Worm (Caenorhabditis elegans) whole organism, young adult: ENCODE results near the gene K12H4.7.

Source experiments
- C17E4.6 ChIP-seq: fragments of 200-800 bp; sonication (Bioruptor generic); IDR thresholded peaks from 2 replicates; pipeline ENCODE4 v1.3.6; 2022; ENCODE audit warnings: missing genetic modification reagents, missing genetic modification characterization, missing compliant biosample characterization
- D2030.7 ChIP-seq: fragments of 200-800 bp; sonication (Bioruptor generic); IDR thresholded peaks from 2 replicates; pipeline ENCODE4 v1.3.6; 2022; ENCODE audit warnings: missing genetic modification reagents, missing genetic modification characterization, missing compliant biosample characterization
- F10E7.11 ChIP-seq: sonication (generic microtip); optimal IDR thresholded peaks from 2 replicates; lab custom pipeline; 2017; ENCODE audit warnings: mild to moderate bottlenecking, missing genetic modification characterization, moderate library complexity, missing compliant biosample characterization
- F22D6.2 ChIP-seq: sonication (generic microtip); optimal IDR thresholded peaks from 2 replicates; lab custom pipeline; 2016; ENCODE audit warnings: mild to moderate bottlenecking, missing genetic modification characterization, missing compliant biosample characterization
- F49E8.2 ChIP-seq: sonication (generic microtip); optimal IDR thresholded peaks from 3 replicates; lab custom pipeline; 2017; ENCODE audit warnings: missing genetic modification characterization, mild to moderate bottlenecking, missing compliant biosample characterization, antibody characterized with exemption, moderate library complexity; ENCODE audit not compliant: insufficient read depth
- T07F8.4 ChIP-seq: sonication (generic microtip); optimal IDR thresholded peaks from 2 replicates; lab custom pipeline; 2016; ENCODE audit warnings: mild to moderate bottlenecking, missing genetic modification characterization, moderate library complexity, missing compliant biosample characterization
- akir-1 ChIP-seq: fragments of 200-800 bp; sonication (Bioruptor generic); optimal IDR thresholded peaks from 2 replicates; lab custom pipeline; 2018; ENCODE audit warnings: mild to moderate bottlenecking, missing genetic modification characterization, moderate library complexity, missing compliant biosample characterization
- aptf-2 ChIP-seq: fragments of 200-800 bp; sonication (Bioruptor generic); conservative IDR thresholded peaks from 2 replicates; pipeline ENCODE4 v1.3.6; 2022; ENCODE audit warnings: missing genetic modification reagents, missing genetic modification characterization, missing compliant biosample characterization
- aptf-3 ChIP-seq: fragments of 200-800 bp; sonication (Bioruptor generic); IDR thresholded peaks from 2 replicates; pipeline ENCODE4 v1.3.6; 2022; ENCODE audit warnings: missing genetic modification characterization, missing compliant biosample characterization
- ccch-3 ChIP-seq: fragments of 200-800 bp; sonication (Bioruptor generic); optimal IDR thresholded peaks from 2 replicates; lab custom pipeline; 2018; ENCODE audit warnings: mild to moderate bottlenecking, missing genetic modification characterization, missing compliant biosample characterization
- ceh-40 ChIP-seq: fragments of 200-800 bp; sonication (Bioruptor generic); IDR thresholded peaks from 2 replicates; pipeline ENCODE4 v1.3.6; 2022; ENCODE audit warnings: missing genetic modification characterization, missing compliant biosample characterization
- chd-7 ChIP-seq: sonication (generic microtip); optimal IDR thresholded peaks from 2 replicates; lab custom pipeline; 2016; ENCODE audit warnings: mild to moderate bottlenecking, missing genetic modification characterization, moderate library complexity, missing compliant biosample characterization
- efl-1 ChIP-seq: fragments of 150-350 bp; optimal IDR thresholded peaks from 2 replicates; lab custom pipeline; 2014; ENCODE audit warnings: missing biosample characterization, missing genetic modification reagents, missing genetic modification characterization
- egl-18 ChIP-seq: fragments of 200-800 bp; sonication (Bioruptor generic); IDR thresholded peaks from 2 replicates; pipeline ENCODE4 v1.3.6; 2022; ENCODE audit warnings: missing genetic modification reagents, missing genetic modification characterization, missing compliant biosample characterization
- ekl-4 ChIP-seq: fragments of 200-800 bp; sonication (Bioruptor generic); IDR thresholded peaks from 2 replicates; pipeline ENCODE4 v1.3.6; 2022; ENCODE audit warnings: missing genetic modification reagents, missing genetic modification characterization, missing compliant biosample characterization
- him-1 ChIP-seq: sonication (generic microtip); optimal IDR thresholded peaks from 2 replicates; lab custom pipeline; 2016; ENCODE audit warnings: missing genotype, missing genetic modification reagents, missing genetic modification characterization, missing compliant biosample characterization
- hlh-26 ChIP-seq: fragments of 200-800 bp; sonication (Bioruptor generic); conservative IDR thresholded peaks from 2 replicates; pipeline ENCODE4 v1.3.6; 2022; ENCODE audit warnings: missing genetic modification reagents, missing genetic modification characterization, missing compliant biosample characterization
- hmg-20 ChIP-seq: fragments of 200-800 bp; sonication (Bioruptor generic); IDR thresholded peaks from 2 replicates; pipeline ENCODE4 v1.3.6; 2022; ENCODE audit warnings: missing genetic modification reagents, missing genetic modification characterization, missing compliant biosample characterization
- lin-26 ChIP-seq: fragments of 200-800 bp; sonication (Bioruptor generic); IDR thresholded peaks from 2 replicates; pipeline ENCODE4 v1.3.6; 2022; ENCODE audit warnings: missing genetic modification reagents, missing genetic modification characterization, missing compliant biosample characterization
- lin-54 ChIP-seq: fragments of 200-800 bp; sonication (Bioruptor generic); optimal IDR thresholded peaks from 2 replicates; lab custom pipeline; 2018; ENCODE audit warnings: mild to moderate bottlenecking, missing genetic modification characterization, missing compliant biosample characterization
- mxl-1 ChIP-seq: sonication (generic microtip); optimal IDR thresholded peaks from 2 replicates; lab custom pipeline; 2016; ENCODE audit warnings: missing genetic modification characterization, missing compliant biosample characterization
- nfyb-1 ChIP-seq: fragments of 200-800 bp; sonication (Bioruptor generic); IDR thresholded peaks from 2 replicates; pipeline ENCODE4 v1.3.6; 2022; ENCODE audit warnings: missing genetic modification reagents, missing genetic modification characterization, missing compliant biosample characterization
- nhr-179 ChIP-seq: sonication (generic microtip); optimal IDR thresholded peaks from 2 replicates; lab custom pipeline; 2016; ENCODE audit warnings: mild to moderate bottlenecking, missing genetic modification characterization, missing compliant biosample characterization
- nhr-27 ChIP-seq: fragments of 200-800 bp; sonication (Bioruptor generic); optimal IDR thresholded peaks from 2 replicates; lab custom pipeline; 2018; ENCODE audit warnings: mild to moderate bottlenecking, missing genetic modification characterization, moderate library complexity, missing compliant biosample characterization
- rcor-1 ChIP-seq: fragments of 200-800 bp; sonication (Bioruptor generic); IDR thresholded peaks from 2 replicates; pipeline ENCODE4 v1.3.6; 2022; ENCODE audit warnings: missing genetic modification reagents, missing genetic modification characterization, missing compliant biosample characterization
- repo-1 ChIP-seq: sonication (generic microtip); optimal IDR thresholded peaks from 2 replicates; lab custom pipeline; 2017; ENCODE audit warnings: mild to moderate bottlenecking, missing genetic modification characterization, missing compliant biosample characterization
- rpc-1 ChIP-seq, 2 experiments: fragments of 150-350 bp in 1 of 2; sonication (generic microtip) in 1 of 2; optimal IDR thresholded peaks; 2 replicates each; lab custom pipeline; 2014 to 2018; ENCODE audit warnings: missing biosample characterization in 1 of 2, missing genetic modification characterization in 1 of 2, missing genetic modification reagents in 1 of 2, missing genotype in 1 of 2
- sdz-38 ChIP-seq: sonication (generic microtip); optimal IDR thresholded peaks from 2 replicates; lab custom pipeline; 2016; ENCODE audit warnings: missing genotype, missing genetic modification characterization, missing compliant biosample characterization
- snpc-3.4 ChIP-seq: sonication (generic microtip); optimal IDR thresholded peaks from 2 replicates; lab custom pipeline; 2017; ENCODE audit warnings: missing genetic modification characterization, mild to moderate bottlenecking, missing compliant biosample characterization, antibody characterized with exemption, moderate library complexity, missing genotype, missing genetic modification reagents
- snpc-4 ChIP-seq, 5 experiments: fragments of 150-350 bp in 1 of 5; sonication (generic microtip) in 4 of 5; optimal IDR thresholded peaks; 2 replicates each; lab custom pipeline; 2014 to 2018; ENCODE audit warnings: missing genetic modification characterization in 5 of 5, missing biosample characterization in 3 of 5, antibody characterized with exemption in 2 of 5, mild to moderate bottlenecking in 2 of 5, missing compliant biosample characterization in 2 of 5, missing genotype in 2 of 5, moderate library complexity in 2 of 5, missing genetic modification reagents in 1 of 5
- sptf-2 ChIP-seq: fragments of 200-800 bp; sonication (Bioruptor generic); optimal IDR thresholded peaks from 2 replicates; lab custom pipeline; 2018; ENCODE audit warnings: mild to moderate bottlenecking, missing genetic modification characterization, missing compliant biosample characterization
- tlf-1 ChIP-seq: fragments of 200-800 bp; sonication (Bioruptor generic); optimal IDR thresholded peaks from 2 replicates; lab custom pipeline; 2018; ENCODE audit warnings: mild to moderate bottlenecking, missing genetic modification characterization, missing compliant biosample characterization
- unc-130 ChIP-seq: sonication (generic microtip); optimal IDR thresholded peaks from 2 replicates; lab custom pipeline; 2016; ENCODE audit warnings: missing genetic modification reagents, missing genetic modification characterization, missing compliant biosample characterization
- zfh-2 ChIP-seq: fragments of 200-800 bp; sonication (Bioruptor generic); conservative IDR thresholded peaks from 2 replicates; pipeline ENCODE4 v1.3.6; 2022; ENCODE audit warnings: missing genetic modification reagents, missing genetic modification characterization, missing compliant biosample characterization
- ztf-3 ChIP-seq: fragments of 200-800 bp; sonication (Bioruptor generic); optimal IDR thresholded peaks from 2 replicates; lab custom pipeline; 2018; ENCODE audit warnings: mild to moderate bottlenecking, missing genetic modification characterization, missing compliant biosample characterization
- ztf-6 ChIP-seq: fragments of 200-800 bp; sonication (Bioruptor generic); IDR thresholded peaks from 2 replicates; pipeline ENCODE4 v1.3.6; 2022; ENCODE audit warnings: missing genetic modification reagents, missing genetic modification characterization, missing compliant biosample characterization

The K12H4.7 gene

DNA sequence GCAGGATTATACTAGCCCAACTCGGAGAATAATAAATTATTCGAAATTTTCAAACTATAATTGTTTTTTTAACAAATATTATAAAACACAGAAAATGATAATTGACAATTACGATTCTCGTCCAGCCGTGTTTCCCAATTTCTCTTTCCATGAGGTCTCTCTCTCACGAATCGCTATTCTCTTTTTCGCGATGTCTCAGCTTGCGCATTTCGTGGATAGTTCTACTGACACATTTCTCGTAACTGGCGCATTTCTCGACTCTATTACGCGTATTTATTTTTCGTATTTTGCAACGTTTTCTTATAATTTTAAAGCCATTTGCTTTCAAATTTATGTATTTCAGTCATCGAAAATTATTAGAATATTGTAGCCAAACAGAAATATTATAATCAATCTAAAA, 7.1 kb downstream of the K12H4.7 start (continued):
- no peak; the same call in 1 of the 2 replicates for TF ChIP-seq nfyb-1 (GFP tag; lab: Robert Waterston, UW)
- TF ChIP-seq lin-54 (GFP tag; lab: Kevin White, UChicago): peak; percentile 96
- TF ChIP-seq lin-26 (GFP tag; lab: Robert Waterston, UW): peak; percentile 97
- peak; percentile 69; the same call in 1 of the 2 replicates for TF ChIP-seq egl-18 (GFP tag; lab: Robert Waterston, UW)
- TF ChIP-seq tlf-1 (GFP tag; lab: Kevin White, UChicago): peak; percentile 93
- peak; percentile 81 for TF ChIP-seq hmg-20 (GFP tag; lab: Robert Waterston, UW)

DNA sequence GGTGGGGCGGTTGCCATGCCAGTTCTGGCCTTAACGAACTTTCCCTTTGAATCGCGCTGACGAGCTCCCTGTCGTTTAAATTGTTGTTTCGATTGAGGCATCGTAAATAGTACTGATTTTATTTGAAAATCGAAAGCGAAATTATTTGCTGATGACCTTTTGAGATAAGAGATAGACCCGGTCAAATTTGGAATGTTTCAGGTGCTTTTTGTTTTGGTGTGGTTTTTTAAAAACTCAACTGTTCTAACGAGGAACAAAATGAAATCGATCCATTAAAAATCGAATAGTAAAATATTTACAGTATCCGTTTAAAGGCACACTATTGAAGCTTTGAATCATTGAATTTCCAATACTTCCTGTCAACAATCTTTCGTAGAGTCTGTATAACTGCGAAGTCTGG, 8.1 kb downstream of the K12H4.7 start, which contains the start of gene K12H4.6:
Gene K12H4.6 (minus strand): TSS at position 101 of the 400 bp plus-strand sequence.
- TF ChIP-seq unc-130 (GFP tag; lab: Kevin White, UChicago): no peak
- no peak for TF ChIP-seq rcor-1 (GFP tag; lab: Robert Waterston, UW)
- TF ChIP-seq mxl-1 (tag; lab: Kevin White, UChicago): no peak
- TF ChIP-seq akir-1 (GFP tag; lab: Kevin White, UChicago): no peak
- no peak for TF ChIP-seq ceh-40
- TF ChIP-seq F10E7.11 (tag; lab: Kevin White, UChicago): no peak
- TF ChIP-seq hlh-26 (GFP tag; lab: Robert Waterston, UW): no peak
- no peak for TF ChIP-seq lin-26 (GFP tag; lab: Robert Waterston, UW)
- TF ChIP-seq T07F8.4 (tag; lab: Kevin White, UChicago): no peak
- no peak for TF ChIP-seq snpc-4 (GFP tag; optimal IDR thresholded peaks at IDR 0.05; lab: Kevin White, UChicago)
- no peak for TF ChIP-seq snpc-4 (tag; optimal IDR thresholded peaks at IDR 0.05; lab: Kevin White, UChicago)
- TF ChIP-seq ztf-3 (GFP tag; lab: Kevin White, UChicago): no peak
- no peak for TF ChIP-seq him-1 (tag; lab: Kevin White, UChicago)

DNA sequence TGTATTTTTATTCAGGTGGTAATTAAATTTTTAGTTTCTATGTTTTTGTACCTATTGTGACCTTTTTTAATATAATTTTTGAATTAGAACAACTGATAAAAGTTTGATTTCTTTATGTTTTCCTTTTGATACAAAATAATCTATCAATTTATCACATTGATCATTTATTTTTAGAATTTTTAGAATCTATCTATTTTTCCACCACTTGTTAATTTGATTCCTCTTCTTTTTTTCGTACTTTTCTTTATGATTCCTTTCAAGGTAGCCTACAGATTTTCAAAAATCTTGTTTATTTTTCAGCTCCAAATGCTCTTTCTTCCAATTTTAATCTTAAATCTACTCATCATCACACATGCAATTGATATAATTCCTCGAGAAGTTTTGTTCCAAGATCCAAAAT, 12.9 kb downstream of the K12H4.7 start, which contains the start of gene dpf-6:
Gene dpf-6 (plus strand): TSS at position 301 of the 400 bp plus-strand sequence.
- TF ChIP-seq F49E8.2 (tag; lab: Kevin White, UChicago) (no peak), chd-7 (tag; lab: Kevin White, UChicago) (no peak), F22D6.2 (tag; lab: Kevin White, UChicago) (no peak), C17E4.6 (no peak), snpc-3.4 (no peak), rpc-1 (optimal IDR thresholded peaks at IDR 0.05; lab: Kevin White, UChicago) (no peak), rpc-1 (tag; optimal IDR thresholded peaks at IDR 0.05; lab: Kevin White, UChicago) (no peak), nhr-179 (tag; lab: Kevin White, UChicago) (no peak), aptf-3 (GFP tag; lab: Robert Waterston, UW) (no peak), efl-1 (GFP tag; lab: Kevin White, UChicago) (no peak), repo-1 (no peak), hmg-20 (GFP tag; lab: Robert Waterston, UW) (no peak)

DNA sequence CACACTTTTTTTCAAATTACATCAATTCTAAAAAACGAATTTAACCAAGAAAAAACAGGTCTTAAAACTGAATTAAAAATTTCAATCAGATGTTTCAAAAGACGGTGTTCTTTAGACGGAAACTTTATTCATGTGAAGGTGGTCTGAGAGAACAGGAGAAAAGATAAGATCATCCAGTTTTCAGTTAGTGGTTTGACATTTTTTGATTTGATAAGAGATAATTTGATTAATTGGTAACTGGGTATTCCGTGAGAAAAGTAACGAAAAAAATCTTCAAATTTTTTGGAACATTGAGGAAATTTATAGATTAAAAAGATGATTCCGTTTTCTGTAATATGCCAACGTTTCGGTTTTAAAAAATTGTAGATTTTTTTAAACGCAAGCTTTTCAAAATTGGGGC, 14.4 kb downstream of the K12H4.7 start:
- TF ChIP-seq repo-1 (no peak), nhr-27 (no peak), sptf-2 (no peak), efl-1 (GFP tag; lab: Kevin White, UChicago) (no peak), snpc-4 (GFP tag; optimal IDR thresholded peaks at IDR 0.05; lab: Kevin White, UChicago) (no peak), snpc-4 (tag; optimal IDR thresholded peaks at IDR 0.05; lab: Kevin White, UChicago) (no peak), ekl-4 (no peak), ccch-3 (no peak), ztf-6 (GFP tag; lab: Robert Waterston, UW) (no peak), D2030.7 (GFP tag; lab: Robert Waterston, UW) (no peak), sdz-38 (tag; lab: Kevin White, UChicago) (no peak), aptf-2 (no peak), lin-26 (GFP tag; lab: Robert Waterston, UW) (no peak), F22D6.2 (tag; lab: Kevin White, UChicago) (no peak), zfh-2 (GFP tag; lab: Robert Waterston, UW) (no peak), ceh-40 (no peak)
- TF ChIP-seq, all 124 proteins: peak for 0
